Worm (Caenorhabditis elegans): ENCODE results near the gene ttll-9.

ttll-9 gene

DNA sequence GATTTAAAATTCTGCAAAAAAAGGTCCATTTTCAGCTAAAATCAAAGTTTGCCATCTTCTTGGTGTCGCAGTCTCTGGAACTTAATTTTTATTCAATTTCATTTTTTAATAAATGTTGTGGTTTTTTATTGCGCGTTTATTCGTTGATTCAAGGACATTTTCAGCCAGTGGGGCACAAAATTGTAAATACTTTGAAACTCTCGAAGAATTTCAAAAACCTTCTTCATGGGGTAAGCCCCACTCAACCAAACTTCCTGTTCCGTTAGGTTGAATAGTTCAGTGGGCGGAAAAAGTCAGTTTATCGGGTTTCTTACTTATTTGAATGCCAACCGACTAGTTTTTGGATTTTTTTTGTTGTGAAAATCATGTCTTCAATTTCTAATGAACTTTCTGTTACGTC lies at the start of gene ttll-9:
ttll-9 (plus strand) TSS at position 301 of the 400 bp plus-strand sequence.
- TF ChIP-seq ztf-11 (tag; optimal IDR thresholded peaks at IDR 0.05) (no peak), lin-11 (tag; optimal IDR thresholded peaks at IDR 0.05) (no peak), nhr-237 (tag; optimal IDR thresholded peaks at IDR 0.05) (no peak), ceh-16 (tag; optimal IDR thresholded peaks at IDR 0.05) (no peak), nhr-12 (tag; optimal IDR thresholded peaks at IDR 0.05) (no peak), skn-1 (tag; optimal IDR thresholded peaks at IDR 0.05) (no peak), ztf-1 (GFP tag; conservative IDR thresholded peaks at IDR 0.05) (no peak), sma-3 (GFP tag; optimal IDR thresholded peaks at IDR 0.05) (no peak), Y55F3AM.14 (GFP tag; optimal IDR thresholded peaks at IDR 0.05) (no peak), ceh-82 (tag; optimal IDR thresholded peaks at IDR 0.05) (no peak), dmd-4 (tag; optimal IDR thresholded peaks at IDR 0.05) (no peak), zag-1 (tag; optimal IDR thresholded peaks at IDR 0.05) (no peak), nhr-129 (tag; optimal IDR thresholded peaks at IDR 0.05) (no peak), fos-1 (tag; optimal IDR thresholded peaks at IDR 0.05) (no peak), mdl-1 (tag; optimal IDR thresholded peaks at IDR 0.05) (no peak), alr-1 (tag; optimal IDR thresholded peaks at IDR 0.05) (no peak)

DNA sequence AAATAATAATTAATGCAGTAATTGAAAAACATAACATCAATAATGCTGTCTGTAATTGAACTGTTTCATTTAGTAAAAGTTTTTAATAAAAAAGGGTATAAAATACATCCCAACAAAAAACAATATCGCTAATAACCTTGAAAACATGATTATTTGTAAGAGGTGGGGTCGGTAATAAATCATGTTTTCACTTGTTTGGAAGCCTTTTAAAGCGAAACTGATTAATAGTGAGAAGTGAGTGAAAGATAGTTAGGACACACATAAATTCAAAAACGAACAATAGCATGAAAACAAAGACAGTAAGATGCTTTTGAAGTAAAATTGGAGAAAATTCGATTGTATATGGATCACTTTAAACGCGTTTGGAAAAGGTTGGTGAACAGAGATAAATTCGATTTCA lies 49.2 kb upstream of the ttll-9 start, which contains the start of gene try-4:
try-4 (minus strand) TSS at position 74 of the 400 bp plus-strand sequence.
- TF ChIP-seq blmp-1 (tag; optimal IDR thresholded peaks at IDR 0.05; ENCODE audit: insufficient read depth) (peak; percentile 90), nhr-25 (tag; optimal IDR thresholded peaks at IDR 0.05) (peak; percentile 46), dmd-4 (tag; optimal IDR thresholded peaks at IDR 0.05) (no peak)

DNA sequence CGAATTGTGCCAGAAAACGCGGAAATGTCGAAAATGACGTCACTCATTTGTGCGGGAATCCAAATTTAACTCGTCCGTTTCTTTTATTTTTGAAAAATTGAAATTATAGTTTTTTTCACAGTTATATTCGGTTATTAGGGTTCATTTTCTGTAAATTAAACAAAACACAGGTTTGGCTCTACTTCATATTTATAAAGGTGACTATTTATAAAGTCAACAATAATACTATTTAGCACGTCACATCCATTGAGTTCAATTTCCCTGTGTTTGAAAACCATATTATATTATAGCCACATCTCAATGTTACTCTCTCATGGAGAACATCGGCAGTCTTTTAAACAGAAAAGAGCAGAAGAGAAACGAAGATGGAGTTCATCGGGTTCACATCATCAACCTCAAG lies 47.6 kb upstream of the ttll-9 start, which contains the start of gene twk-35:
twk-35 (plus strand) TSS at position 301 of the 400 bp plus-strand sequence.
- TF ChIP-seq skn-1 (tag; optimal IDR thresholded peaks at IDR 0.05) (no peak), lin-39 (tag; optimal IDR thresholded peaks at IDR 0.05) (no peak), snpc-4 (tag; optimal IDR thresholded peaks at IDR 0.05) (no peak), elt-3 (tag; optimal IDR thresholded peaks at IDR 0.05) (no peak), unc-55 (GFP tag; optimal IDR thresholded peaks at IDR 0.05) (no peak), mdl-1 (tag; optimal IDR thresholded peaks at IDR 0.05) (no peak), sem-4 (tag; optimal IDR thresholded peaks at IDR 0.05) (no peak)

DNA sequence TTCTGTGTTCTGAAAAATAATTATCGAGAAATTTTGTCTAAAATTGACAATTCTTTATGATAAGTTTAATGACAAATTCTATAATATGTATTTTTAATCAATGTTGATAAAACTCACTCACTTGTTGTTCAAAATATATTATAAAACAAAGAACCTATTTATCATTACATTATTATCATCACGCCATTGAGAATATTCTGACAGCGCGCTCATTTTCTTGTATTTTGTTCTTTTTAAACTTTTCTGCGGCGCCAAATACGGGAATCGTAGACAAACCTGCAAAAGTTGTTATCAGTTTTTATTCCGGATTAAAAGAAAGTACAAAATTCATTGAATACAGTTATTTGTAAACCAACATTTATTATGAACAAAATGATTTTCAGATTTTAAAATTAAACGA lies 43.9 kb upstream of the ttll-9 start:
- no peak for TF ChIP-seq sma-9 (GFP tag; optimal IDR thresholded peaks at IDR 0.05)
- no peak for TF ChIP-seq sma-9 (tag; optimal IDR thresholded peaks at IDR 0.05)
- no peak for TF ChIP-seq unc-55 (GFP tag; optimal IDR thresholded peaks at IDR 0.05)
- no peak for TF ChIP-seq nhr-21 (tag; optimal IDR thresholded peaks at IDR 0.05)
- no peak for TF ChIP-seq mdl-1 (tag; optimal IDR thresholded peaks at IDR 0.05)
- TF ChIP-seq fos-1 (tag; optimal IDR thresholded peaks at IDR 0.05) = peak; percentile 53
- no peak for TF ChIP-seq sma-3 (GFP tag; optimal IDR thresholded peaks at IDR 0.05)

DNA sequence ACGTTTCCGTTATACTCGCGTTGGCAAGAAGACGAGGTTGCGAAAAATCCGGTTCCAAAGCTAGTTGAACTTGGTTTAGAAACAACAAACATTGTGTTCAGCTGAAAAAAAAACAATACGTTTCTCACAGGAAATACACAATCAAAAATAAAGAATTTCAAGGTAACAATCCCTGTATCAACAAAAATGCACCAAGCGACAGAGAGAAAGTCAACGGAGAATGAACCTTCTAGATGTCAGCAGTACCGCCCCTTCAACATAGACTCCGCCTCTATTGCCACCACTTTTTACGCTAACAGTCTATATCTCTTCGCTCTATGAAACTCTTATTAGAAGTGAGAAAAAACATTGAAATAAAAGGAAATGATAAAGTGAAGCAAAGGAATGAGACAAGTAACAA lies 41.9 kb upstream of the ttll-9 start, which contains the start of gene F31D4.8:
F31D4.8 (minus strand) TSS at position 101 of the 400 bp plus-strand sequence.
- TF ChIP-seq zag-1 (tag; optimal IDR thresholded peaks at IDR 0.05) (no peak), crh-2 (tag; optimal IDR thresholded peaks at IDR 0.05) (no peak), unc-39 (tag; optimal IDR thresholded peaks at IDR 0.05) (no peak), nhr-237 (tag; optimal IDR thresholded peaks at IDR 0.05) (no peak), mbf-1 (tag; optimal IDR thresholded peaks at IDR 0.05) (no peak), sem-4 (tag; optimal IDR thresholded peaks at IDR 0.05) (no peak), R02D3.7 (tag; optimal IDR thresholded peaks at IDR 0.05) (no peak), unc-62 (GFP tag; optimal IDR thresholded peaks at IDR 0.05) (no peak), C34F6.9 (tag; optimal IDR thresholded peaks at IDR 0.05) (no peak), lsy-2 (tag; optimal IDR thresholded peaks at IDR 0.05) (no peak), ceh-16 (tag; optimal IDR thresholded peaks at IDR 0.05) (no peak)

ce11 chrV:20870633-20871032 lies 39.6 kb upstream of the ttll-9 start:
- TF ChIP-seq mab-5 (tag; optimal IDR thresholded peaks at IDR 0.05) (no peak), lsy-2 (tag; optimal IDR thresholded peaks at IDR 0.05) (no peak), ceh-82 (tag; optimal IDR thresholded peaks at IDR 0.05) (no peak), nhr-12 (tag; optimal IDR thresholded peaks at IDR 0.05) (no peak), elt-1 (tag; optimal IDR thresholded peaks at IDR 0.05) (no peak), lin-39 (tag; optimal IDR thresholded peaks at IDR 0.05) (no peak), sma-9 (GFP tag; optimal IDR thresholded peaks at IDR 0.05) (no peak), sma-9 (tag; optimal IDR thresholded peaks at IDR 0.05) (no peak), nhr-21 (tag; optimal IDR thresholded peaks at IDR 0.05) (no peak), nhr-129 (tag; optimal IDR thresholded peaks at IDR 0.05) (no peak), egl-27 (tag; optimal IDR thresholded peaks at IDR 0.05) (no peak), ztf-4 (tag; optimal IDR thresholded peaks at IDR 0.05) (no peak), nhr-237 (tag; optimal IDR thresholded peaks at IDR 0.05) (no peak), sem-4 (tag; optimal IDR thresholded peaks at IDR 0.05) (no peak), F13H6.1 (tag; optimal IDR thresholded peaks at IDR 0.05) (no peak)
